Fruit fly (Drosophila melanogaster) whole organism, embryonic: ENCODE measurements around the gene Vdup1.

Source experiments
- Ada2b ChIP-seq: fragments of 200-800 bp; sonication (Bioruptor generic); IDR thresholded peaks from 2 replicates; pipeline ENCODE4 v1.3.6; 2022; ENCODE audit warnings: missing biosample characterization, missing genetic modification characterization
- Aef1 ChIP-seq: fragments of 200-800 bp; sonication (Bioruptor generic); IDR thresholded peaks from 3 replicates; pipeline ENCODE4 v1.3.6; 2022; ENCODE audit warnings: missing biosample characterization, missing genetic modification characterization
- Atf-2 ChIP-seq: fragments of 200-800 bp; sonication (Bioruptor generic); optimal IDR thresholded peaks from 2 replicates; lab custom pipeline; 2016; ENCODE audit warnings: missing biosample characterization, missing genetic modification characterization
- BEAF-32 ChIP-seq: fragments of 200-800 bp; sonication (Bioruptor generic); optimal IDR thresholded peaks from 3 replicates; lab custom pipeline; 2017; ENCODE audit warnings: missing biosample characterization, missing genetic modification characterization, mild to moderate bottlenecking, moderate library complexity, missing genetic modification reagents
- Bgb ChIP-seq: fragments of 200-800 bp; sonication (Bioruptor generic); IDR thresholded peaks from 2 replicates; pipeline ENCODE4 v1.3.6; 2022; ENCODE audit warnings: missing biosample characterization, missing genetic modification characterization; ENCODE audit not compliant: partially characterized antibody
- BtbVII ChIP-seq: fragments of 200-800 bp; sonication (Bioruptor generic); optimal IDR thresholded peaks from 3 replicates; lab custom pipeline; 2017; ENCODE audit warnings: missing biosample characterization, mild to moderate bottlenecking, missing genetic modification characterization
- CG10431 ChIP-seq: fragments of 200-800 bp; sonication (Bioruptor generic); optimal IDR thresholded peaks from 3 replicates; lab custom pipeline; 2018; ENCODE audit warnings: missing biosample characterization, mild to moderate bottlenecking, missing genetic modification characterization
- CG10543 ChIP-seq: fragments of 200-800 bp; sonication (Bioruptor generic); optimal IDR thresholded peaks from 3 replicates; lab custom pipeline; 2017; ENCODE audit warnings: missing biosample characterization, mild to moderate bottlenecking, missing genetic modification characterization, moderate library complexity
- CG11560 ChIP-seq: fragments of 200-800 bp; sonication (Bioruptor generic); IDR thresholded peaks from 3 replicates; pipeline ENCODE4 v1.3.6; 2022; ENCODE audit warnings: missing biosample characterization, missing genetic modification characterization
- CG13894 ChIP-seq: fragments of 200-800 bp; sonication (Bioruptor generic); optimal IDR thresholded peaks from 3 replicates; lab custom pipeline; 2018; ENCODE audit warnings: missing biosample characterization, mild to moderate bottlenecking, missing genetic modification characterization, moderate library complexity
- CG14710 ChIP-seq: fragments of 200-800 bp; sonication (Bioruptor generic); optimal IDR thresholded peaks from 3 replicates; lab custom pipeline; 2019; ENCODE audit warnings: missing biosample characterization, mild to moderate bottlenecking, missing genetic modification characterization, moderate library complexity
- CG17361 ChIP-seq: fragments of 200-800 bp; sonication (Bioruptor generic); IDR thresholded peaks from 3 replicates; pipeline ENCODE4 v1.3.6; 2022; ENCODE audit warnings: missing biosample characterization, missing genetic modification characterization
- CG18764 ChIP-seq: fragments of 200-800 bp; sonication (Bioruptor generic); optimal IDR thresholded peaks from 3 replicates; lab custom pipeline; 2016; ENCODE audit warnings: missing biosample characterization, missing genetic modification characterization
- CG32772 ChIP-seq: fragments of 200-800 bp; sonication (Bioruptor generic); IDR thresholded peaks from 2 replicates; pipeline ENCODE4 v1.3.6; 2022; ENCODE audit warnings: missing biosample characterization, missing genetic modification characterization
- CG4707 ChIP-seq: fragments of 200-800 bp; sonication (Bioruptor generic); optimal IDR thresholded peaks from 2 replicates; lab custom pipeline; 2018; ENCODE audit warnings: missing biosample characterization, mild to moderate bottlenecking, missing genetic modification characterization, moderate library complexity
- CG5953 ChIP-seq: fragments of 200-800 bp; sonication (Bioruptor generic); IDR thresholded peaks from 2 replicates; pipeline ENCODE4 v1.3.6; 2022; ENCODE audit warnings: missing biosample characterization, missing genetic modification characterization
- CG8765 ChIP-seq: fragments of 200-800 bp; sonication (Bioruptor generic); IDR thresholded peaks from 2 replicates; pipeline ENCODE4 v1.3.6; 2022; ENCODE audit warnings: missing biosample characterization, missing genetic modification characterization
- CG9727 ChIP-seq: fragments of 200-800 bp; sonication (Bioruptor generic); optimal IDR thresholded peaks from 3 replicates; lab custom pipeline; 2017; ENCODE audit warnings: missing biosample characterization, mild to moderate bottlenecking, missing genetic modification characterization
- Camta ChIP-seq: fragments of 200-800 bp; sonication (Bioruptor generic); optimal IDR thresholded peaks from 2 replicates; lab custom pipeline; 2016; ENCODE audit warnings: missing biosample characterization, missing genetic modification characterization
- D ChIP-seq, 2 experiments: fragments of 200-800 bp in 1 of 2; fragments of >200 bp in 1 of 2; sonication (Bioruptor generic) in 1 of 2; optimal IDR thresholded peaks; 2 replicates in 1 of 2; 3 replicates in 1 of 2; lab custom pipeline; 2017; ENCODE audit warnings: mild to moderate bottlenecking in 1 of 2, missing biosample characterization in 1 of 2, missing genetic modification characterization in 1 of 2, missing genetic modification reagents in 1 of 2
- Dip3 ChIP-seq: fragments of 200-800 bp; sonication (Bioruptor generic); optimal IDR thresholded peaks from 3 replicates; lab custom pipeline; 2016; ENCODE audit warnings: missing biosample characterization, missing genetic modification characterization
- Dll ChIP-seq: fragments of 200-800 bp; sonication (Bioruptor generic); IDR thresholded peaks from 4 replicates; pipeline ENCODE4 v1.3.6; 2022; ENCODE audit warnings: missing biosample characterization, missing genetic modification characterization; ENCODE audit not compliant: partially characterized antibody
- Dref ChIP-seq: fragments of 200-800 bp; sonication (Bioruptor generic); IDR thresholded peaks from 2 replicates; pipeline ENCODE4 v1.3.6; 2022; ENCODE audit warnings: missing biosample characterization, missing genetic modification characterization
- Fer2 ChIP-seq: fragments of 200-800 bp; sonication (Bioruptor generic); optimal IDR thresholded peaks from 2 replicates; lab custom pipeline; 2018; ENCODE audit warnings: missing biosample characterization, mild to moderate bottlenecking, missing genetic modification characterization, moderate library complexity
- HmgD ChIP-seq: fragments of 200-800 bp; sonication (Bioruptor generic); optimal IDR thresholded peaks from 3 replicates; lab custom pipeline; 2016; ENCODE audit warnings: missing biosample characterization, missing genetic modification characterization
- Hr51 ChIP-seq, 2 experiments: fragments of 200-800 bp; sonication (Bioruptor generic); optimal IDR thresholded peaks; 2 replicates in 1 of 2; 3 replicates in 1 of 2; lab custom pipeline; 2016 to 2018; ENCODE audit warnings: missing biosample characterization in 2 of 2, missing genetic modification characterization in 2 of 2, mild to moderate bottlenecking in 1 of 2, moderate library complexity in 1 of 2
- Jarid2 ChIP-seq: fragments of 200-800 bp; sonication (Bioruptor generic); optimal IDR thresholded peaks from 3 replicates; lab custom pipeline; 2017; ENCODE audit warnings: mild to moderate bottlenecking, missing biosample characterization, missing genetic modification reagents, missing genetic modification characterization
- Max ChIP-seq: fragments of 200-800 bp; sonication (Bioruptor generic); optimal IDR thresholded peaks from 2 replicates; lab custom pipeline; 2016; ENCODE audit warnings: missing biosample characterization, mild to moderate bottlenecking, missing genetic modification characterization
- Meics ChIP-seq: fragments of 200-800 bp; sonication (Bioruptor generic); optimal IDR thresholded peaks from 2 replicates; lab custom pipeline; 2017; ENCODE audit warnings: missing biosample characterization, mild to moderate bottlenecking, missing genetic modification characterization
- Sox102F ChIP-seq: fragments of 200-800 bp; sonication (Bioruptor generic); optimal IDR thresholded peaks from 2 replicates; lab custom pipeline; 2018; ENCODE audit warnings: missing biosample characterization, mild to moderate bottlenecking, missing genetic modification characterization, moderate library complexity
- Xbp1 ChIP-seq: fragments of 200-800 bp; sonication (Bioruptor generic); optimal IDR thresholded peaks from 3 replicates; lab custom pipeline; 2016; ENCODE audit warnings: missing biosample characterization, mild to moderate bottlenecking, missing genetic modification characterization
- aop ChIP-seq: fragments of 200-800 bp; sonication (Bioruptor generic); IDR thresholded peaks from 2 replicates; pipeline ENCODE4 v1.3.6; 2022; ENCODE audit warnings: missing biosample characterization, missing genetic modification characterization
- ase ChIP-seq: fragments of 200-800 bp; sonication (Bioruptor generic); IDR thresholded peaks from 3 replicates; pipeline ENCODE4 v1.3.6; 2022; ENCODE audit warnings: missing biosample characterization, missing genetic modification characterization
- ash1 ChIP-seq: fragments of 200-800 bp; sonication (Bioruptor generic); optimal IDR thresholded peaks from 2 replicates; lab custom pipeline; 2018; ENCODE audit warnings: missing biosample characterization, mild to moderate bottlenecking, missing genetic modification characterization
- btn ChIP-seq: fragments of 200-800 bp; sonication (Bioruptor generic); optimal IDR thresholded peaks from 2 replicates; lab custom pipeline; 2016; ENCODE audit warnings: missing biosample characterization, missing genetic modification characterization
- dm ChIP-seq: fragments of 200-800 bp; sonication (Bioruptor generic); optimal IDR thresholded peaks from 3 replicates; lab custom pipeline; 2016; ENCODE audit warnings: missing biosample characterization, missing genetic modification characterization
- eyg ChIP-seq: fragments of 200-800 bp; sonication (Bioruptor generic); optimal IDR thresholded peaks from 3 replicates; lab custom pipeline; 2016; ENCODE audit warnings: missing biosample characterization, missing genetic modification characterization
- ind ChIP-seq: fragments of 200-800 bp; sonication (Bioruptor generic); optimal IDR thresholded peaks from 3 replicates; lab custom pipeline; 2016; ENCODE audit warnings: missing biosample characterization, missing genetic modification characterization
- jumu ChIP-seq: fragments of 200-800 bp; sonication (Bioruptor generic); optimal IDR thresholded peaks from 3 replicates; lab custom pipeline; 2016; ENCODE audit warnings: missing biosample characterization, missing genetic modification characterization
- ken ChIP-seq: fragments of 200-800 bp; sonication (Bioruptor generic); IDR thresholded peaks from 3 replicates; pipeline ENCODE4 v1.3.6; 2022; ENCODE audit warnings: missing biosample characterization, missing genetic modification characterization
- lab ChIP-seq: fragments of 200-800 bp; sonication (Bioruptor generic); optimal IDR thresholded peaks from 3 replicates; lab custom pipeline; 2017; ENCODE audit warnings: missing biosample characterization, missing genetic modification characterization, mild to moderate bottlenecking, moderate library complexity, missing genetic modification reagents
- row ChIP-seq: fragments of 200-800 bp; sonication (Bioruptor generic); IDR thresholded peaks from 3 replicates; pipeline ENCODE4 v1.3.6; 2022; ENCODE audit warnings: missing biosample characterization, missing genetic modification characterization
- sc ChIP-seq, 3 experiments: fragments of >200 bp in 2 of 3; fragments of 200-800 bp in 1 of 3; sonication (Bioruptor generic) in 1 of 3; optimal IDR thresholded peaks; 2 replicates in 2 of 3; 3 replicates in 1 of 3; lab custom pipeline; 2017; ENCODE audit warnings: mild to moderate bottlenecking in 1 of 3, missing biosample characterization in 1 of 3, missing genetic modification characterization in 1 of 3, missing genetic modification reagents in 1 of 3
- sens ChIP-seq: fragments of 200-800 bp; sonication (Bioruptor generic); peaks from one replicate; lab custom pipeline; 2016; ENCODE audit warnings: missing biosample characterization, missing genetic modification characterization
- seq ChIP-seq: fragments of 200-800 bp; sonication (Bioruptor generic); IDR thresholded peaks from 2 replicates; pipeline ENCODE4 v1.3.6; 2022; ENCODE audit warnings: missing biosample characterization, missing genetic modification characterization
- sob ChIP-seq: fragments of 200-800 bp; sonication (Bioruptor generic); IDR thresholded peaks from 2 replicates; pipeline ENCODE4 v1.3.6; 2022; ENCODE audit warnings: missing biosample characterization, missing genetic modification characterization
- stwl ChIP-seq: fragments of 200-800 bp; sonication (Bioruptor generic); optimal IDR thresholded peaks from 3 replicates; lab custom pipeline; 2018; ENCODE audit warnings: missing biosample characterization, mild to moderate bottlenecking, missing genetic modification characterization, moderate library complexity
- tio ChIP-seq: fragments of 200-800 bp; sonication (Bioruptor generic); optimal IDR thresholded peaks from 2 replicates; lab custom pipeline; 2017; ENCODE audit warnings: missing biosample characterization, missing genetic modification characterization, inconsistent platforms
- usp ChIP-seq: fragments of >200 bp; optimal IDR thresholded peaks from 2 replicates; lab custom pipeline; 2017; ENCODE audit warnings: missing biosample characterization, missing genetic modification characterization
- zen ChIP-seq: fragments of 200-800 bp; sonication (Bioruptor generic); optimal IDR thresholded peaks from 3 replicates; lab custom pipeline; 2018; ENCODE audit warnings: missing biosample characterization, mild to moderate bottlenecking, missing genetic modification characterization, moderate library complexity

The Vdup1 gene

DNA sequence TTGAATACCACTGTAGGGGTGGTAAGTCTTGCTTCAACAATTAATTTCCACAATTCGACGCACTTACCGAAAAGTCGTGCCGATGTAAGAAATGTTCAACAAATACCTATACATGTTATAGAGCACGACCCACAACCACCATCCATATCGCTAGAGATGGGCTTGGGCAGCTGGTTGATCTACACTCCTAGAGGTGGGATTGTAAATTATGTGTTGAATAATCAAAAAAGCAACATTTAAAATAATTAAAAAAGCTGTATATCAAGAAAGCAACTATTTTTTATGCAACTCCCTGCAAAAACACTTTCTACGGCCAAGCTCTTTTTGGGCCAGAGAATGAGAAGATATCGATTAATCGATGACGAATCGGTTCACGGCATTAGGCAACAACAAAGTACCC lies 5.5 kb upstream of the Vdup1 start, which contains the start of the genes CG34140, Mkp and Mtch:
Gene CG34140, minus strand, starts transcription at position 174 of the 400 bp plus-strand sequence.
Gene Mkp, minus strand, starts transcription at position 290 of the 400 bp plus-strand sequence.
Gene Mtch, plus strand, starts transcription at position 376 of the 400 bp plus-strand sequence.
- TF ChIP-seq Dip3: peak; percentile 93
- TF ChIP-seq CG32772: peak; percentile 79
- TF ChIP-seq CG10543 (GFP tag; lab: Kevin White, UChicago): peak; percentile 87
- TF ChIP-seq CG11560 (tag; lab: Robert Waterston, UW): 0 out of 3 replicates have a peak, but pooled peaks have one; percentile 43
- peak; percentile 9 for TF ChIP-seq ash1 (GFP tag; lab: Kevin White, UChicago)
- TF ChIP-seq Jarid2 (GFP tag; lab: Kevin White, UChicago): no peak
- TF ChIP-seq Bgb: peak; percentile 89
- TF ChIP-seq CG17361 (GFP tag; lab: Robert Waterston, UW): no peak; the same call in 1 of the 3 replicates
- TF ChIP-seq btn (GFP tag; lab: Kevin White, UChicago): peak; percentile 14
- TF ChIP-seq BEAF-32 (GFP tag; lab: Kevin White, UChicago): peak; percentile 97
- peak; percentile 78 for TF ChIP-seq zen (tag; lab: Kevin White, UChicago)
- peak; percentile 98 for TF ChIP-seq Dll (GFP tag; lab: Robert Waterston, UW)
- peak; percentile 72 for TF ChIP-seq CG18764 (GFP tag; lab: Kevin White, UChicago)
- TF ChIP-seq CG8765 (GFP tag; lab: Robert Waterston, UW): peak; percentile 58; the same call in 1 of the 2 replicates
- TF ChIP-seq tio (GFP tag; lab: Kevin White, UChicago): no peak
- peak; percentile 78 for TF ChIP-seq ase (GFP tag; lab: Robert Waterston, UW)
- peak; percentile 84 for TF ChIP-seq sob
- TF ChIP-seq dm: peak; percentile 85
- TF ChIP-seq Camta (GFP tag; lab: Kevin White, UChicago): peak; percentile 79
- TF ChIP-seq Meics: no peak
- TF ChIP-seq row (GFP tag; lab: Robert Waterston, UW): peak; percentile 94
- TF ChIP-seq HmgD: peak; percentile 39
- TF ChIP-seq ken (GFP tag; lab: Robert Waterston, UW): peak; percentile 80
- peak; percentile 54 for TF ChIP-seq BtbVII
- peak; percentile 91 for TF ChIP-seq jumu (GFP tag; lab: Kevin White, UChicago)
- no peak for TF ChIP-seq CG5953 (GFP tag; lab: Robert Waterston, UW)
- no peak for TF ChIP-seq lab (GFP tag; lab: Kevin White, UChicago)
- peak; percentile 57 for TF ChIP-seq eyg (GFP tag; lab: Kevin White, UChicago)
- TF ChIP-seq stwl (tag; lab: Kevin White, UChicago): peak; percentile 67
- peak in 1 of 2 experiments; percentile 91 for TF ChIP-seq Hr51 (GFP tag; optimal IDR thresholded peaks at IDR 0.05; lab: Kevin White, UChicago)
- TF ChIP-seq CG14710: peak; percentile 92
- TF ChIP-seq Dref (GFP tag; lab: Robert Waterston, UW): peak; percentile 74
- TF ChIP-seq CG4707 (GFP tag; lab: Kevin White, UChicago): no peak
- no peak for TF ChIP-seq Sox102F (GFP tag; lab: Kevin White, UChicago)
- peak; percentile 83 for TF ChIP-seq Atf-2 (GFP tag; lab: Kevin White, UChicago)
- peak; percentile 94 for TF ChIP-seq Xbp1 (GFP tag; lab: Kevin White, UChicago)
- peak; percentile 88 for TF ChIP-seq Aef1 (GFP tag; lab: Robert Waterston, UW)
- TF ChIP-seq CG10431: peak; percentile 85
- no peak for TF ChIP-seq D (optimal IDR thresholded peaks at IDR 0.05; lab: Kevin White, UChicago)
- TF ChIP-seq D (GFP tag; optimal IDR thresholded peaks at IDR 0.05; lab: Kevin White, UChicago): peak; percentile 60
- peak; percentile 73 for TF ChIP-seq Ada2b
- TF ChIP-seq CG13894 (tag; lab: Kevin White, UChicago): no peak
- peak; percentile 91 for TF ChIP-seq ind
- peak; percentile 88 for TF ChIP-seq Max (GFP tag; lab: Kevin White, UChicago)
- TF ChIP-seq seq (GFP tag; lab: Robert Waterston, UW): peak; percentile 48; the same call in 1 of the 2 replicates
- no peak for TF ChIP-seq usp (GFP tag; lab: Kevin White, UChicago)
- TF ChIP-seq sens (GFP tag; lab: Kevin White, UChicago): peak; percentile 98
- TF ChIP-seq CG9727 (GFP tag; lab: Kevin White, UChicago): peak; percentile 83
- TF ChIP-seq aop (GFP tag; lab: Robert Waterston, UW): peak; percentile 63; the same call in 1 of the 2 replicates
- no peak for TF ChIP-seq sc (optimal IDR thresholded peaks at IDR 0.05; lab: Kevin White, UChicago)
- no peak for TF ChIP-seq sc (GFP tag; optimal IDR thresholded peaks at IDR 0.05; lab: Kevin White, UChicago)
- peak; percentile 64 for TF ChIP-seq Fer2 (tag; lab: Kevin White, UChicago)
